Worm (Caenorhabditis elegans) whole organism, L4/young adult: ENCODE data around the gene ZC412.5.

Experiments
- W03F9.2 ChIP-seq: fragments of 150-350 bp; optimal IDR thresholded peaks from 2 replicates; lab custom pipeline; 2014; ENCODE audit warnings: missing biosample characterization, missing genetic modification characterization
- him-1 ChIP-seq: sonication (generic microtip); optimal IDR thresholded peaks from 2 replicates; lab custom pipeline; 2016; ENCODE audit warnings: missing genotype, missing genetic modification reagents, missing genetic modification characterization, missing compliant biosample characterization

ce11 chrV:14847291-14847915, 27.9 kb downstream of the ZC412.5 start, which contains the start of gene ret-1:
- TF ChIP-seq him-1: no peak
- no peak for TF ChIP-seq W03F9.2 (tag; lab: Kevin White, UChicago)
